Fruit fly (Drosophila melanogaster): ENCODE results near the gene CG6324.
A peak's percentile ranks its signal among the peaks of the same experiment; 100 is the strongest.

DNA sequence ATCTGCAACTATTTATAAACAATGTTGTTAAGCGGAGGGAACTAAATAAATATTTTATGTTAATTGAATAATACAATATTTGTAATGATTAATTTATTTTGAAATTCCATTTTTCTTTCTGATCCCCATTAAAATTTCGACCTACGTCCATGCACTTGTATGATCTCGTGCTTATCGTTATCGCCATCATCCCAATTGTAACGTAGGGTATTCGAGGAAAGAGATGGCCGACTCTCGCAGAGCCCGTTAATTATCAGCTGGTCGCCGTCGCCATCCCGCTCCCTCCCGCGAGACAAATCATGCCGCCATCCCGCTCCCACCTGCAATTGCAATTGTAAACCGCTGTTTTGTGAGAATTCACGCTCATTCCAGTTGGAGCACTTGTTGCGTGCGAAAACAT lies 22.8 kb upstream of the CG6324 start, which contains the start of gene CG11655:
- TF ChIP-seq usp (GFP tag; optimal IDR thresholded peaks at IDR 0.05) (no peak), woc (GFP tag; optimal IDR thresholded peaks at IDR 0.05) (no peak), psq (GFP tag; optimal IDR thresholded peaks at IDR 0.05) (peak; percentile 45), Hnf4 (GFP tag; optimal IDR thresholded peaks at IDR 0.05) (no peak), h (GFP tag; optimal IDR thresholded peaks at IDR 0.05) (peak; percentile 59)

Data from whole organism, wandering third instar larva.